Worm (Caenorhabditis elegans): ENCODE results near the gene Y73C8B.9.

- no peak for TF ChIP-seq nhr-77 (tag; optimal IDR thresholded peaks at IDR 0.05)
- peak; percentile 50 for TF ChIP-seq nhr-25 (tag; optimal IDR thresholded peaks at IDR 0.05)
- no peak for TF ChIP-seq ceh-82 (tag; optimal IDR thresholded peaks at IDR 0.05)
- TF ChIP-seq ceh-28 (tag; optimal IDR thresholded peaks at IDR 0.05): no peak
- no peak for TF ChIP-seq mdl-1 (tag; optimal IDR thresholded peaks at IDR 0.05)
- TF ChIP-seq daf-12 (tag; optimal IDR thresholded peaks at IDR 0.05): no peak
- TF ChIP-seq skn-1 (tag; optimal IDR thresholded peaks at IDR 0.05): no peak
- TF ChIP-seq nhr-76 (tag; optimal IDR thresholded peaks at IDR 0.05): no peak
Observed at ce11 chrV:3194952-3195450, 1.6 kb downstream of the Y73C8B.9 start, which contains the start of gene Y73C8B.2.
